Worm (Caenorhabditis elegans) whole organism, young adult: ENCODE data around the gene R09H10.7.

Experiments used
- B0035.1 ChIP-seq: sonication (generic microtip); optimal IDR thresholded peaks from 2 replicates; lab custom pipeline; 2016; ENCODE audit warnings: missing genetic modification characterization, mild to moderate bottlenecking, missing compliant biosample characterization, missing genotype, missing genetic modification reagents
- B0336.3 ChIP-seq: fragments of 200-800 bp; sonication (Bioruptor generic); IDR thresholded peaks from 2 replicates; pipeline ENCODE4 v1.3.6; 2022; ENCODE audit warnings: missing genetic modification characterization, missing compliant biosample characterization
- F22D6.2 ChIP-seq: sonication (generic microtip); optimal IDR thresholded peaks from 2 replicates; lab custom pipeline; 2016; ENCODE audit warnings: mild to moderate bottlenecking, missing genetic modification characterization, missing compliant biosample characterization
- F23B12.7 ChIP-seq: sonication (generic microtip); optimal IDR thresholded peaks from 2 replicates; lab custom pipeline; 2017; ENCODE audit warnings: missing genetic modification characterization, mild to moderate bottlenecking, missing compliant biosample characterization, antibody characterized with exemption, moderate library complexity; ENCODE audit not compliant: insufficient read depth
- F33H1.4 ChIP-seq: fragments of 200-800 bp; sonication (Bioruptor generic); IDR thresholded peaks from 2 replicates; pipeline ENCODE4 v1.3.6; 2022; ENCODE audit warnings: missing genetic modification reagents, missing genetic modification characterization, missing compliant biosample characterization
- F37B4.10 ChIP-seq: fragments of 200-800 bp; sonication (Bioruptor generic); IDR thresholded peaks from 2 replicates; pipeline ENCODE4 v1.3.6; 2022; ENCODE audit warnings: missing genetic modification characterization, missing compliant biosample characterization
- T26A5.8 ChIP-seq: sonication (generic microtip); optimal IDR thresholded peaks from 2 replicates; lab custom pipeline; 2016; ENCODE audit warnings: missing genetic modification characterization, missing compliant biosample characterization
- Y53F4B.3 ChIP-seq: fragments of 200-800 bp; sonication (Bioruptor generic); IDR thresholded peaks from 2 replicates; pipeline ENCODE4 v1.3.6; 2022; ENCODE audit warnings: missing genetic modification reagents, missing genetic modification characterization, missing compliant biosample characterization
- ama-1 ChIP-seq, 3 experiments: fragments of 150-350 bp in 1 of 3; sonication (generic microtip) in 2 of 3; optimal IDR thresholded peaks; 2 replicates each; lab custom pipeline; 2014 to 2018; ENCODE audit warnings: missing biosample characterization in 2 of 3, missing genetic modification characterization in 2 of 3, missing genetic modification reagents in 2 of 3
- aptf-2 ChIP-seq: fragments of 200-800 bp; sonication (Bioruptor generic); conservative IDR thresholded peaks from 2 replicates; pipeline ENCODE4 v1.3.6; 2022; ENCODE audit warnings: missing genetic modification reagents, missing genetic modification characterization, missing compliant biosample characterization
- athp-1 ChIP-seq: sonication (generic microtip); optimal IDR thresholded peaks from 2 replicates; lab custom pipeline; 2017; ENCODE audit warnings: mild to moderate bottlenecking, missing genetic modification characterization, missing compliant biosample characterization
- attf-3 ChIP-seq: fragments of 200-800 bp; sonication (Bioruptor generic); conservative IDR thresholded peaks from 2 replicates; pipeline ENCODE4 v1.3.6; 2022; ENCODE audit warnings: missing genetic modification reagents, missing genetic modification characterization, missing compliant biosample characterization
- ceh-100 ChIP-seq: fragments of 200-800 bp; sonication (Bioruptor generic); IDR thresholded peaks from 2 replicates; pipeline ENCODE4 v1.3.6; 2022; ENCODE audit warnings: missing genetic modification reagents, missing genetic modification characterization, missing compliant biosample characterization
- dpff-1 ChIP-seq: sonication (generic microtip); optimal IDR thresholded peaks from 2 replicates; lab custom pipeline; 2017; ENCODE audit warnings: mild to moderate bottlenecking, missing genetic modification characterization, missing compliant biosample characterization
- dpl-1 ChIP-seq: fragments of 150-350 bp; optimal IDR thresholded peaks from 2 replicates; lab custom pipeline; 2014; ENCODE audit warnings: missing biosample characterization, missing genetic modification reagents, missing genetic modification characterization
- ets-4 ChIP-seq: fragments of 200-800 bp; sonication (Bioruptor generic); optimal IDR thresholded peaks from 2 replicates; lab custom pipeline; 2018; ENCODE audit warnings: mild to moderate bottlenecking, missing genetic modification characterization, missing compliant biosample characterization
- fkh-3 ChIP-seq: sonication (generic microtip); optimal IDR thresholded peaks from 2 replicates; lab custom pipeline; 2016; ENCODE audit warnings: mild to moderate bottlenecking, missing genetic modification characterization, missing compliant biosample characterization
- hrde-1 ChIP-seq: sonication (generic microtip); optimal IDR thresholded peaks from 2 replicates; lab custom pipeline; 2016; ENCODE audit warnings: missing genetic modification characterization, mild to moderate bottlenecking, missing compliant biosample characterization, moderate library complexity, missing genotype, missing genetic modification reagents, borderline replicate concordance
- madf-10 ChIP-seq: sonication (generic microtip); optimal IDR thresholded peaks from 2 replicates; lab custom pipeline; 2016; ENCODE audit warnings: mild to moderate bottlenecking, missing genetic modification characterization, missing compliant biosample characterization
- mcd-1 ChIP-seq: fragments of 200-800 bp; sonication (Bioruptor generic); IDR thresholded peaks from 2 replicates; pipeline ENCODE4 v1.3.6; 2022; ENCODE audit warnings: missing genetic modification reagents, missing genetic modification characterization, missing compliant biosample characterization
- nfyb-1 ChIP-seq: fragments of 200-800 bp; sonication (Bioruptor generic); IDR thresholded peaks from 2 replicates; pipeline ENCODE4 v1.3.6; 2022; ENCODE audit warnings: missing genetic modification reagents, missing genetic modification characterization, missing compliant biosample characterization
- nhr-27 ChIP-seq: fragments of 200-800 bp; sonication (Bioruptor generic); optimal IDR thresholded peaks from 2 replicates; lab custom pipeline; 2018; ENCODE audit warnings: mild to moderate bottlenecking, missing genetic modification characterization, moderate library complexity, missing compliant biosample characterization
- nhr-80 ChIP-seq: sonication (generic microtip); optimal IDR thresholded peaks from 2 replicates; lab custom pipeline; 2016; ENCODE audit warnings: missing genetic modification characterization, missing compliant biosample characterization
- nhr-90 ChIP-seq: sonication (generic microtip); optimal IDR thresholded peaks from 2 replicates; lab custom pipeline; 2016; ENCODE audit warnings: missing genotype, mild to moderate bottlenecking, missing genetic modification characterization, missing compliant biosample characterization
- pha-4 ChIP-seq: fragments of 150-350 bp; sonication (generic microtip); optimal IDR thresholded peaks from 2 replicates; lab custom pipeline; 2014; ENCODE audit warnings: missing biosample characterization, missing genetic modification reagents, missing genetic modification characterization
- snpc-1.1 ChIP-seq: sonication (generic microtip); optimal IDR thresholded peaks from 2 replicates; lab custom pipeline; 2017; ENCODE audit warnings: missing genetic modification characterization, mild to moderate bottlenecking, missing compliant biosample characterization, antibody characterized with exemption, moderate library complexity, missing genotype, missing genetic modification reagents; ENCODE audit not compliant: insufficient read depth
- snpc-1.3 ChIP-seq: sonication (generic microtip); optimal IDR thresholded peaks from 2 replicates; lab custom pipeline; 2017; ENCODE audit warnings: missing genetic modification characterization, mild to moderate bottlenecking, missing compliant biosample characterization, antibody characterized with exemption, moderate library complexity, missing genotype, missing genetic modification reagents; ENCODE audit not compliant: insufficient read depth
- tbx-9 ChIP-seq: sonication (generic microtip); optimal IDR thresholded peaks from 2 replicates; lab custom pipeline; 2016; ENCODE audit warnings: borderline replicate concordance, missing genetic modification characterization, inconsistent platforms, missing compliant biosample characterization
- unc-62 ChIP-seq: fragments of 150-350 bp; optimal IDR thresholded peaks from 2 replicates; lab custom pipeline; 2014; ENCODE audit warnings: missing biosample characterization, missing genetic modification reagents, missing genetic modification characterization
- zfh-2 ChIP-seq: fragments of 200-800 bp; sonication (Bioruptor generic); conservative IDR thresholded peaks from 2 replicates; pipeline ENCODE4 v1.3.6; 2022; ENCODE audit warnings: missing genetic modification reagents, missing genetic modification characterization, missing compliant biosample characterization
- zim-3 ChIP-seq: sonication (generic microtip); optimal IDR thresholded peaks from 2 replicates; lab custom pipeline; 2017; ENCODE audit warnings: mild to moderate bottlenecking, missing genetic modification characterization, moderate library complexity, missing compliant biosample characterization
- ztf-22 ChIP-seq: fragments of 200-800 bp; sonication (Bioruptor generic); optimal IDR thresholded peaks from 2 replicates; lab custom pipeline; 2018; ENCODE audit warnings: mild to moderate bottlenecking, missing genetic modification characterization, moderate library complexity, missing compliant biosample characterization
- ztf-26 ChIP-seq: sonication (generic microtip); optimal IDR thresholded peaks from 2 replicates; lab custom pipeline; 2017; ENCODE audit warnings: missing genetic modification characterization, missing compliant biosample characterization

The R09H10.7 gene

ce11 chrIV:10620811-10621210 lies at the start of gene R09H10.7:
R09H10.7 (plus strand) TSS chrIV:10621111.
- TF ChIP-seq ceh-100 (GFP tag; lab: Robert Waterston, UW) = no peak
- peak; percentile 47; the same call in 1 of the 2 replicates for TF ChIP-seq B0336.3

DNA sequence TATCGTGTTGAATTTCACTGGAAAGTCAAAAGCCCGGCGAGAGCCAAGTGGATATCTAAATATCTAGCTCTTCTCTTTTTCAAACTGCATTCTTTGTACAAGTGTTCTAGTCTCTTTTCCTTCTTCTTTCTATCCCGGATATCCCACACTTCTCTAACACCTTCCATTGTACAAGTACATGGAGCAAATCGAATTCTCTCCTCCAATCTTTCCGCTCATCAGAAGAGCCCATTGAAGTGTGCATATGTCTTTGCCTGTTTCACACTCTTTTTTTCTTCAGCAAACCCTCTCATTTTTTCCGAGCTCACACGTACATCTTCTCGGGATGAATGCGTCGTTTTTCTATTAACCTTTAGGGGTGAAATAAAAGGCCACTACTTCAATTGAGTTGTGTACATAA lies 47.4 kb upstream of the R09H10.7 start:
- TF ChIP-seq tbx-9 (no peak), F22D6.2 (tag; lab: Kevin White, UChicago) (no peak)

- TF ChIP-seq unc-62 (no peak), mcd-1 (GFP tag; lab: Robert Waterston, UW) (no peak), pha-4 (tag; lab: Kevin White, UChicago) (no peak), hrde-1 (tag; lab: Kevin White, UChicago) (no peak), ama-1 (optimal IDR thresholded peaks at IDR 0.05; lab: Kevin White, UChicago) (no peak), ama-1 (GFP tag; optimal IDR thresholded peaks at IDR 0.05; lab: Kevin White, UChicago) (no peak), F37B4.10 (GFP tag; lab: Robert Waterston, UW) (no peak), F22D6.2 (tag; lab: Kevin White, UChicago) (no peak), dpl-1 (GFP tag; lab: Kevin White, UChicago) (no peak), ets-4 (no peak), fkh-3 (tag; lab: Kevin White, UChicago) (no peak), nhr-80 (no peak), nhr-90 (tag; lab: Kevin White, UChicago) (no peak), madf-10 (no peak), nfyb-1 (no peak), Y53F4B.3 (no peak)
Measured at ce11 chrIV:10574471-10574870, 46.4 kb upstream of the R09H10.7 start.

DNA sequence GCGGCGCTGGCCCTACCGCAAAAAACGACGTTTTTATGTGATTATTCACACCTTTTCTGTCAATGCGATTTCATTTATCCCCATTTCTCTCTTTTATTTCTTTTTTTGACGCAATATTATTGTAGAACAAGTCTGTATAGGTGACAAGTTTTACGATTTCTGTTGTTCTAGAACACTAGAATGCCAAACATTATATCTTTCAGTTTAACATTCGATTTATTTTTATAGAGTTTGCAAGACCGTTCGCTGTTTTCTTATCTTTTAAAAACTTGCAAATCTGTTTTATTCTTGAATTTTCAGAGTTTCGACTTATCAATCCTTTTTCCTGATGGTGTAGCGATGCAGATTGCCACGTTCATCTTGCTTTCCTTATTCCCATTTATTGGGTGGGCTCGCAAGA lies 44.9 kb upstream of the R09H10.7 start, which contains the start of gene efn-2:
efn-2 (plus strand) TSS at position 301 of the 400 bp plus-strand sequence.
- TF ChIP-seq ztf-26 (tag; lab: Kevin White, UChicago) (no peak), snpc-1.1 (tag; lab: Kevin White, UChicago) (no peak), F33H1.4 (GFP tag; lab: Robert Waterston, UW) (no peak), B0035.1 (no peak), dpff-1 (tag; lab: Kevin White, UChicago) (no peak), zim-3 (tag; lab: Kevin White, UChicago) (no peak), T26A5.8 (tag; lab: Kevin White, UChicago) (no peak), ztf-22 (GFP tag; lab: Kevin White, UChicago) (no peak), athp-1 (tag; lab: Kevin White, UChicago) (no peak)
- TF ChIP-seq, all 124 proteins: peak for 0

ce11 chrIV:10576624-10577023 lies 44.3 kb upstream of the R09H10.7 start:
- TF ChIP-seq aptf-2 (GFP tag; lab: Robert Waterston, UW) (no peak), attf-3 (GFP tag; lab: Robert Waterston, UW) (no peak), F23B12.7 (tag; lab: Kevin White, UChicago) (no peak), zfh-2 (GFP tag; lab: Robert Waterston, UW) (no peak), nhr-27 (tag; lab: Kevin White, UChicago) (no peak), snpc-1.3 (tag; lab: Kevin White, UChicago) (no peak)
